Worm (Caenorhabditis elegans): ENCODE data around the gene T25B9.9.
A peak's percentile ranks its signal among the peaks of the same experiment; 100 is the strongest.

The T25B9.9 gene

DNA sequence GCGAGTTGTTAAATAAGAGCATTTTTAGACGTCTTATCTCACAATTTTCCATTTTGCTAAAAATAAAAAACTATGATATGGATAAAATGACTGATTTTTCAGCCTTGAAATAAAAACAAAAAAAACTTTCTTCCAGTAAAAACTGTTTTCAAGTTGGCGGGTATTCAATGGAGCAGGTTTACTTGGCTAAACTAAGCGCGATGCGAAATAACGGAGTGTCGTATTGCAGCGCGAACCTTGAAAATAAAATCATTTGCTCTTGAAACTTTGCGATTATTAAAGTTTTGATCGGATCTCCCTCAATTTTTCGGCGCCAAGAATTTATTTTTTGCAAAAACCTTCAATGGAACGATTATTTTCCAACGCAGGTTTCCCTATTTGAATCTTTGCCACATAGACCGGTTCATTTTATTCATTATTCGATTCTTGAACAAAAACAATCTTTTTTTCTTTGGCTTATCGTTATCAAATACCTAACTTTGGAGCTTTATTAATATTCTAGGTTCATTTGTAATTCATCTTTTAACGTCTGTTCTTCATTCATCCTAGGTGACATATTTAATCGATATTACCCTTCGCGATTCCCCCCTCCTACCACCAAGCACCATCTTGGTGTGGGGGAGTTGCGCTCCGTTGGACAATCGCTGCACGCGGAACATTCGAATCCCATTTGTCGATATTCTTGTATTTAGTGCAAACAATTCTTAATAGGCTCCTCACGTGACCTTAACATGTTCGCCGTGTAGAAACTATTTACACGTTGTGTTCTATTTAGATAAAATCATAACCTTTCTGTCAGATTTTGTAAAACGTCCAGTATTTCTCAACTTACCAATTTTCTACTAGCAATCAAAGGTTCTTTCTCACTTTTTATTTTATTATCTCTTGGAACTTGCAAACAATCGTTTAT lies 34.7 kb upstream of the T25B9.9 start, which contains the start of the genes orc-5 and cyb-1 (continued):
- TF ChIP-seq dmd-8 (GFP tag; IDR thresholded peaks at IDR 0.05) (no peak), cey-2 (tag; optimal IDR thresholded peaks at IDR 0.05; ENCODE audit: borderline replicate concordance, insufficient read depth) (no peak), ZK337.2 (GFP tag; IDR thresholded peaks at IDR 0.05) (no peak), sdz-12 (GFP tag; optimal IDR thresholded peaks at IDR 0.05) (no peak), spr-1 (tag; optimal IDR thresholded peaks at IDR 0.05) (no peak), nhr-111 (GFP tag; optimal IDR thresholded peaks at IDR 0.05) (no peak), attf-4 (tag; optimal IDR thresholded peaks at IDR 0.05) (no peak), aha-1 (tag) (peak; percentile 94), saeg-2 (GFP tag; IDR thresholded peaks at IDR 0.05) (no peak), madf-5 (GFP tag; IDR thresholded peaks at IDR 0.05) (no peak), ceh-44 (GFP tag; IDR thresholded peaks at IDR 0.05) (no peak), vab-7 (GFP tag; IDR thresholded peaks at IDR 0.05) (no peak), nhr-25 (tag; optimal IDR thresholded peaks at IDR 0.05; ENCODE audit: borderline replicate concordance, insufficient read depth) (no peak)

DNA sequence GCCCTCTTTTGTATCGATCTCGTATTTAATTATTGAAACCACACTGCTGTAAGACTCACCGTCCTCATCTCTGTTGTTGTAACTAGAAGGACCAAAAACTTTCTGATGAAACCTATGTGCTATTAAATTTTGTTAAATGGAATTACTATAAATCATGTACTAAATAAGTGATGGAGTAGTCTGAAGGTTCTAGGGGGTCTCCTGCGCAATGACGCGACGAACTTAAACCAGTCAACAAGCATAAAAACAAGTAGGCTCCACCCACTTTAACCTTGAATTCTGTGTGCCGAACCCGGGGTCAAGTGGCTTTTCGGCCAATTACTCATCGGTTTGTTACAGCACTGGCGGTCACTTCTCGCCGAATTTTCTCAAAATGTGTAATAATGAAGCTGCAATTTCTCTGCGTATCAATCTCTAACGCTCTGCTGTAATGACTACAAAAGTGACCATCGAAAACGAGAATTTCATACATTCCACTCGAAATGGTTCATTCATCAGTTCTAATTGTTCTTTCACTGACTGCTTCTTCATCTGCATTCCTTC lies 32.4 kb upstream of the T25B9.9 start, which contains the start of gene grl-21:
Gene grl-21, plus strand, starts transcription at position 464 of the 543 bp plus-strand sequence.
- TF ChIP-seq attf-4 (tag; optimal IDR thresholded peaks at IDR 0.05) (no peak), duxl-1 (tag; optimal IDR thresholded peaks at IDR 0.05; ENCODE audit: poor library complexity) (no peak), ceh-44 (GFP tag; IDR thresholded peaks at IDR 0.05) (no peak), mxl-3 (GFP tag; optimal IDR thresholded peaks at IDR 0.05) (no peak), lin-1 (GFP tag; IDR thresholded peaks at IDR 0.05) (no peak), aly-2 (tag; optimal IDR thresholded peaks at IDR 0.05) (no peak), hlh-30 (tag; optimal IDR thresholded peaks at IDR 0.05; ENCODE audit: insufficient read depth) (no peak), gei-8 (GFP tag; optimal IDR thresholded peaks at IDR 0.05) (no peak), ceh-32 (tag; optimal IDR thresholded peaks at IDR 0.05; ENCODE audit: poor library complexity) (no peak), snpc-4 (tag; optimal IDR thresholded peaks at IDR 0.05) (no peak), tag-97 (GFP tag; IDR thresholded peaks at IDR 0.05) (no peak)

DNA sequence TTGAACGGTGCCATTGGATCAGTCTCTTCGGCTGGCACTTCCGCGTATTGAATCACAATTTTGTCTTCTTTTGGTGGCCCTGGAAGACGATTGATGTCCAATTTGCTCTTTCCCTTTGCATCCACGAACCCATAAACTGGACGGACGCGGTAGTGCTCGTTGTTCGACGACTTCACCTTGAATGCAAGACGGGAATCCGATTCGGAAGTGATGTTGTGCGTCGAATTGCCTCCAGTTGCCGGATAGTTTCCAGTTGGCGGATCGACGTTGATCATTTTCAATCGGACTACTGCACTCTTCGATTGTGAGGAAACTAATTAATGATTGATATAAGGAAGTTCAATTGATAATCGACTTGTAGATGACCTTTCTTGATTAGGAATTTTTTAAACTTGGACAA lies 31.1 kb upstream of the T25B9.9 start, which contains the start of gene ssp-34:
Gene ssp-34, minus strand, starts transcription at position 275 of the 400 bp plus-strand sequence.
- TF ChIP-seq snpc-1.2 (GFP tag; IDR thresholded peaks at IDR 0.05) (no peak), F44E2.7 (GFP tag; IDR thresholded peaks at IDR 0.05) (no peak), unc-62 (GFP tag; optimal IDR thresholded peaks at IDR 0.05 in 1 of 2) (peak in 1 of 2 experiments; percentile 91), unc-62 (tag; optimal IDR thresholded peaks at IDR 0.05) (no peak)

DNA sequence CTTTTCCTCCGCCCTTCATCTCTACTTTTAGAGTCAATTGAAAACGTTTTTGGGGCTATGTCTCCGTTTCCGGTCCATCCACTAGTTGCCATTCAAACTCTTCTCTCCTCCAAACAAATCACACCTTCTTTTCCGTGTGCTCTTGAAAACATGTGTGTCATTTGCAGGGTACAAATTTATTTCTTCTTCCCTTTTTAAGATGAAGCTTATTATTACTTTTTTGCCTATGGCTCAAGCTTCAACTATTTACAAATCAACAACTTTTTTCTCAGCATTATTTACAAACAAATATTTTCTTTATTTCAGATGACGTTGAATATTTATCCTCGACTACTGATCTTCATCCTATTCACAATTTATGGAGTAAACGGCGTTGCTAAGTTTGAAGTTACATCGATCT lies 25.0 kb upstream of the T25B9.9 start, which contains the start of gene T25B9.3:
Gene T25B9.3, plus strand, starts transcription at position 301 of the 400 bp plus-strand sequence.
- TF ChIP-seq pha-4 (GFP tag; IDR thresholded peaks at IDR 0.05) (no peak), pha-4 (tag; optimal IDR thresholded peaks at IDR 0.05) (no peak)

- TF ChIP-seq aly-2 (tag; optimal IDR thresholded peaks at IDR 0.05) (no peak), vab-7 (GFP tag; IDR thresholded peaks at IDR 0.05) (no peak), lin-39 (tag; optimal IDR thresholded peaks at IDR 0.05) (no peak), nhr-11 (tag; optimal IDR thresholded peaks at IDR 0.05) (no peak), egl-27 (tag; optimal IDR thresholded peaks at IDR 0.05) (no peak), T20F7.1 (GFP tag; optimal IDR thresholded peaks at IDR 0.05) (no peak)
Measured at ce11 chrIV:10745332-10745731, 24.1 kb upstream of the T25B9.9 start.
